Fruit fly (Drosophila melanogaster) S2 (cell line): ENCODE measurements around the gene CG17028.

ENCODE experiments used
- CG8478 ChIP-seq: fragments of >200 bp; optimal IDR thresholded peaks from 2 replicates; lab custom pipeline; 2018
- CTCF ChIP-seq, 2 experiments: fragments of >200 bp; optimal IDR thresholded peaks; 2 replicates each; lab custom pipeline; 2018

- TF ChIP-seq CG8478 (no peak), CTCF (optimal IDR thresholded peaks at IDR 0.05; lab: Kevin White, UChicago) (no peak)
Measured at dm6 chr3L:16025020-16025680, 46.8 kb downstream of the CG17028 start.
